Fruit fly (Drosophila melanogaster): ENCODE measurements around the gene Ilp1.

DNA sequence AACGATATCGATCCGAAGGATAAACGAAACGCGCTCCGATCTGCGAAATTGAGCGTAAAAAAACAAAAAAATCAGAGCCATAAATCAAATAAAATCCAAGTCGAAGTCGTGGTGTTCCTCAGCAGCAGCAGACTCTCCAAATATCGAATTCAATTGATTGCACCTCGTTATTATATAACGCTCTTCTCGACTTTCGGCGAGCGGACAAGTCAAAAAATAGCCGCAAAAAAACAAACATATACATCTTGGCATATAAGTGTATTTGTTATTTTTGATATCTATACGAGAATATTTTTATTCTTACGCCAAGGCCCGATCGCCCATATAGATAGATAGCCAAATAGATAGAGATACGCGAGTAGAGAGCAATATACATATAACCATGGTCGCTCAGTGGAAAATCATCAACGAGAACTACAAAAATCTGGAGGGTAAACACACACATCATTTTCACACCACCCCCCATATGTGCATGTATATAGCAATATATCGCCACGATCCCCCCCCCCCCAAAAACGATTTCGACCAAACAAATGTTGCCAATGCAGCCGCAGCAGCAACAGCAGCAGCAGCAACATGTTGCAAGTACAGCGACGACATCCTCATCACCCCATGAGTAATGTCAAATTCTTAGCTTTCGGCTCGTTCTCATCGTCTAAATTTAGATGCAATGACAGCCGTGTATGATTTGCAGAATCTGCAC lies 31.6 kb downstream of the Ilp1 start:
- TF ChIP-seq CTCF (optimal IDR thresholded peaks at IDR 0.05) (no peak), CG8478 (optimal IDR thresholded peaks at IDR 0.05) (no peak)
